Fruit fly (Drosophila melanogaster) ovary, adult (tissue): ENCODE measurements around the gene Girdin.

Source experiments
- CG17801 ChIP-seq: fragments of 200-800 bp; optimal IDR thresholded peaks from 2 replicates; lab custom pipeline; 2019; ENCODE audit warnings: missing biosample characterization, mild to moderate bottlenecking, missing genetic modification characterization, moderate library complexity; ENCODE audit not compliant: partially characterized antibody

Gene Girdin

DNA sequence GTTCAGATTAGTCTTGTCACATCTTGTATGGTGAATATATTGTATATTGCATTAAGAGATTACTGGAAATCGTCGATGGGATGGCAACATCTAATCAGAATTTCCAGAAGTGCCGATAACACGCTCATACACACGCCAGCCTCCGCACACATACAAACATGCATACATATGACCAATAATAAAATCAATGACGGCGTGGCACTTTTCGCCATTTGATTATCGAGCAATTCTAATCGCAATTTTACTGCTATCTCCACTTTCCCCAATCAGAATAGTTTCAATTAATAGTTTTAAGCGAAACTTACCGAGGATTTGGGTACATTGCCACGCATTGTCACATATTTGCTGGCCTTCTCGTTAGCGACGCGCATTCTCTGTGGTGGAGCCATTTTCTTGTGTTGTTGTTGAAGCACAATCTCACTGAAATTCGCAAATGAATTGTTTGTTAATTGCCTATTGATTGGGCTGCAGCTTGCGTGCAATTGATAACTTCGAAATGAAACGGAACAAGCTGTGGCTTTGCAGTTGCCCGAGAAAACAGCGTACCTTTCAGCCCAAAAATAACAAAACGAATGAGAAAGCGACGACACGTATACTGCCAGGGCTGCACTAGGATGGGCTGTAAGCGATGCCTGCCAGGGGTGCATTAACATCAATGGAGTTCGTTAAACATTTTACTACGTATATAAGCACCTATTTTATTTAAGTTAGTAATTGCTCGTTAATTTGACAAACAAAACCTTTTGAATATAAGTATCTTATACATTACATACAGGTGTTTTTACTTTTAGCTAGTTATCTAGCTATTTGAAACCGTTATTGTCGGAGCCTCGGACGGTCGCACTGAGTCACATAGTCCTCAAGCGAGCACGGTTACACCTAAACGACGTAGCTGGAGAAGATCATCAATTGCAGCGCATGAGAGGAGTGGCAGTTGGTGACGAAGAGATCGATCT lies 20.0 kb downstream of the Girdin start, which contains the start of the genes CG32276 and gry:
Gene CG32276 (minus strand): TSS at position 601 of the 956 bp plus-strand sequence.
Gene gry (plus strand): TSS at position 644 of the 956 bp plus-strand sequence.
- peak; percentile 89 for TF ChIP-seq CG17801

DNA sequence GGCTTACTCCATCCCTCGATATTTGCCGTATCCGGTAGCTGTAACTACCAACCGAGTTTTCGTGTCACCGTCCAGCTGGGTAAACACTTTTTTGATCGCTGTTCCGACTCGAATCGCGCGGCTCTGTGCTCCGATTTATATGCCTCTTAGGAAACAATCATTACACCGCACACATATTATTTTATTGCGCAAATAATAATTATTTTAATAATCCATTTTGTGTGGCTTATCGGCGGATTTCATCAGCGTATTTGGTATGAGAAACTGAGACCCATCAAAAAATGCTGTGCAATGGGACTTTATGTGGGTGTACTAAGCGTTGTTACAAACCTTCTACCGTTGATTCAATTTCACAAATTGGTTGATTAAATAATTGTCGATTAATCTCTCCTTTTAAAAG lies 24.3 kb downstream of the Girdin start, which contains the start of gene CG32271:
Gene CG32271 (minus strand): TSS at position 101 of the 400 bp plus-strand sequence.
- TF ChIP-seq CG17801 = no peak

DNA sequence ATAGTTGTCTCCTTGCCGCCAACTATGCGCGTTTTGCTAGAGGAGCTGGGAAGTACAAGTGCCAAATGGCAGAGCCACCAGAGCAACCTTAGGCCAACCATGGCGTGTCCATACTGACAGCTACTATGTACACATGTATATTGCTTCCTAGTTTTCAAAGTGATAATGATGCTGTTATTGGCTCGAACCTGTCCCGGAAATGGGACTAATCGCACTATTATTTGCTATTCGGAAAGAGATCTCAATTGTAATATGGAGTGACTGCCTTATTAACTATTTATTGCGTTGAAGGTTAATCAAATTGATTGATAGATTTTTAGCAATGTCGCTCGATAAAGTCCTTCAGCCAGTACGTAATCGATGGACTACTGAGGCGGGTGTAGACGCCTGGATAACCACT lies 25.6 kb downstream of the Girdin start, which contains the start of gene CG33159:
Gene CG33159 (minus strand): TSS at position 101 of the 400 bp plus-strand sequence.
- TF ChIP-seq CG17801 = no peak

DNA sequence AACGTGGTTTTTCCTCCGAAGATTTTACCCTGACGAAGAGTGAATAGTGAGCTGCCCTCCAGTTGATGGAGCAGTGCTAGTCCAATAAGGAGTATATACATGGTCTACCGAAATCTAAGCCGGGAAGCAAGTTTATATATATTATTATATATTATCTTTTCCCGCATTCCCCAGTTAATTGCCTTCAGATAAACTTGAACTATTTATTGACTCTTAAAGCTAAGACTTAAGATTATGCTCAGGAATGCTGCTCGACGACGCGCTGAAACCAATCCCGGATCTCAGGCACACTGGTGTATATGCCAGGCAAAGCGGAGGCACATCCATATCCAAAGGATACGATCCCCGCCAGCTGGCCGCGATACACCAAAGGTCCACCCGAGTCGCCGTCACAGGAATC lies 26.6 kb downstream of the Girdin start, which contains the start of gene CG32277:
Gene CG32277 (minus strand): TSS at position 101 of the 400 bp plus-strand sequence.
- TF ChIP-seq CG17801 = no peak

DNA sequence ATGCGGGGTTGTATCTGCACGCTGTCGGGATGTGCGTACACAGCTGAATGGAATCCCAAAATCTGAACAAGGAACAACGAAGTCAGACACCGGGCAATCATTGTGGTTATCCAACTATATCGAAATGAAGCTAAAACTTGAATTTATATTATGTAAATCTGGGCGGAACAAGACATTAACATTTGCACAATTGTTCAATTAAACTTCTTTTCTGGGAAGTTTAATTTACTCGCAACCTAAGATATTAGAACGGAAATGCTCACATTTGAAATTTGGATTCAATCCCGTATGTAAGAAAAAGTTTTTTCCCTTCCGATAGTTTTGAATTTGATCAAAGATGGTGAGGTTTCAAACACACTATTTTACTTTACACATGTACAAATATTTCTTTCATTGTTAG lies 27.5 kb downstream of the Girdin start, which contains the start of gene CG33160:
Gene CG33160 (minus strand): TSS at position 101 of the 400 bp plus-strand sequence.
- no peak for TF ChIP-seq CG17801

DNA sequence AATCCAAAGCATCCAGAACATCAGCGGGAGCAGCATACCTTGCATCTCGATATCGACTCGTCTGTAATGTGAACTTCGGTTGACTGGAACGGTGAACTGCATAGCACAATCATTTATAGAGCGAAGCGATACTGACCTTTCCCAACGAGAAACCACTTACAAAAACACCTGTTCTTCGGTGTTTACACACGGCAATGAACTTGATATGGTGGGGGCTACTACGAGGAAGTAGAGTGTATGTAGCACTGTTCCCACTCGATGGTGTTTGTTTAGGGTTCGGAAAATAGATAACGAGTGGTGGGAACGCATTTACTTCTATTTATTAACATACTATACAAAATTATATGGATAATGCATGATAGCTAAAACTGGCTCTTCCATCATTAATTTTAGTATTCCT lies 30.2 kb downstream of the Girdin start, which contains the start of the genes CG32269 and CG32270:
Gene CG32269 (minus strand): TSS at position 91 of the 400 bp plus-strand sequence.
Gene CG32270 (minus strand): TSS at position 91 of the 400 bp plus-strand sequence.
- TF ChIP-seq CG17801 = no peak

DNA sequence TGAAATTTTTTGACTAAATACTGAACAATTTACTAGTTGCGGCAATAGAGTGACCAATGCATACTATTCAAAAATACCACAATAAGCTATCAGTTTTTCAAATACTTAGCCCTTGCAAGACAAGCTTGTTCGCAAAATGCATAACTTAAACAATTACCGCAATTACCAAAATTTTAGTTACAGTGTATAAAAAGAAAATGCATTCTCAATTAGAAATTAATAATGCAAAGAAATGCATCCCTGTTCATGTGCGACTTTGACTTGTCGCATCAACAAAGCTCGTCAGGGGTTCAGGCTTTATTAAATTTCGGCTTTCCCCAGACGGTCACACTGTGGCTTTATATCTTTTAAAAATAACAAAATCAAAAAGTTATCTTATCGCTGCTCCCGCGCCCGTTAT lies 40.1 kb downstream of the Girdin start, which contains the start of the genes hob and nSMase:
Gene hob (minus strand): TSS at position 62 of the 400 bp plus-strand sequence.
Gene nSMase (plus strand): TSS at position 298 of the 400 bp plus-strand sequence.
- TF ChIP-seq CG17801 = no peak

DNA sequence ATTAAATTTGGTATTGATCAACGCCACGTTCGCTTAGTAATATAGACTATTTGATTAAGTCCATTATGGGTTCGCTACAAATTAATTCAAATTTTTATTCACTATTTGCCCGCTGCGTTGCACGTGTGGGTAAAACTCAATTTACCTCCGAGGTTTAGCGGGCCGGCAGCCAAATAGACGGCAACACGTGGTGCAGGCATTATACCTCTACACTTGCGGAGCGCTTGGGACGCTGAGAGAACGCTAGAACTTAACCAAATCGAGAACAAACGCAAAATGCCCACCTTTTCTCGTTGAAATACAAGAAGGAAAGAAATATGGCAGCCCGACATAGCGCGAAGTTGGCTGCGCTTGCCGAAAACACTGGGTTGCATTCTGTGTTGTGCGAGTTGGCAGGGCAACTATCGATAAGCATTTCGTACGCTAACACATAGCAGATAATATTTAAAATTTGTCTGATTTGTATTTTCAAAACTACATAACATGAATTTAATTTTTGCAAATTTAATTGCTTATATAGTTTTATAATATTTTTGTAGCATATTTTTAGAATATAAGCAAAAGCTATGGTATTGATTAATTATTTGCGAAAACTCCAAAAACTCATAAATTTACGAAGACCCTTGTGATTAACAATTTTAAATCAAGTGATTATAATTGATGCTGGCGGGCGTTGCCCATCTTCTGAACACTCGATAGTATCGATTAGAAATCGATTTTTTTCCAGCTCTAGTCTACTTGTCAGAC lies 44.1 kb downstream of the Girdin start, which contains the start of the genes RpL28 and eIF1:
Gene RpL28 (minus strand): TSS at position 318 of the 747 bp plus-strand sequence.
Gene eIF1 (plus strand): TSS at position 699 of the 747 bp plus-strand sequence.
- peak; percentile 85 for TF ChIP-seq CG17801

DNA sequence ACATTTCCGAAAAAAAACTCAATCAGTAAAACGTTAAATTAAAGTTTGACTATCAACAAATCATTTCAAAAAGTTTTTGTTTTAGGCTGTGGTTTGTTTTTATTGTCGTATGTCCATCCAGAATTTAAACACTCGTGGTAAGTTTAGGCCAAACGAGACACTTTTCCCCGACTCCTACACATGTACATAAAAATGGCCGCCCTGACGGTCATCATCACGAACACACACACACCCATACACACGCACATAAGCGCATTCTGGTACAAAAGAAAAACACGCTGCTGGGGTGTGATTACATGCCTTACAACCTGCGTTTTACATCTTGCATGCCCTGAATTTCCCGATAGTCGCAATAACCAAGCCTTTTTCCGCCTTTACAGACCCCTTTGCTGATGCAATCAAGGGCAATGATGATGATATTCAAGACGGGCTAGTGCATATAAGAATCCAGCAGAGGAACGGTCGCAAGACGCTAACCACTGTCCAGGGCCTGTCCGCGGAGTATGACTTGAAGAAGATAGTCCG lies 44.7 kb downstream of the Girdin start:
- TF ChIP-seq CG17801 = no peak

DNA sequence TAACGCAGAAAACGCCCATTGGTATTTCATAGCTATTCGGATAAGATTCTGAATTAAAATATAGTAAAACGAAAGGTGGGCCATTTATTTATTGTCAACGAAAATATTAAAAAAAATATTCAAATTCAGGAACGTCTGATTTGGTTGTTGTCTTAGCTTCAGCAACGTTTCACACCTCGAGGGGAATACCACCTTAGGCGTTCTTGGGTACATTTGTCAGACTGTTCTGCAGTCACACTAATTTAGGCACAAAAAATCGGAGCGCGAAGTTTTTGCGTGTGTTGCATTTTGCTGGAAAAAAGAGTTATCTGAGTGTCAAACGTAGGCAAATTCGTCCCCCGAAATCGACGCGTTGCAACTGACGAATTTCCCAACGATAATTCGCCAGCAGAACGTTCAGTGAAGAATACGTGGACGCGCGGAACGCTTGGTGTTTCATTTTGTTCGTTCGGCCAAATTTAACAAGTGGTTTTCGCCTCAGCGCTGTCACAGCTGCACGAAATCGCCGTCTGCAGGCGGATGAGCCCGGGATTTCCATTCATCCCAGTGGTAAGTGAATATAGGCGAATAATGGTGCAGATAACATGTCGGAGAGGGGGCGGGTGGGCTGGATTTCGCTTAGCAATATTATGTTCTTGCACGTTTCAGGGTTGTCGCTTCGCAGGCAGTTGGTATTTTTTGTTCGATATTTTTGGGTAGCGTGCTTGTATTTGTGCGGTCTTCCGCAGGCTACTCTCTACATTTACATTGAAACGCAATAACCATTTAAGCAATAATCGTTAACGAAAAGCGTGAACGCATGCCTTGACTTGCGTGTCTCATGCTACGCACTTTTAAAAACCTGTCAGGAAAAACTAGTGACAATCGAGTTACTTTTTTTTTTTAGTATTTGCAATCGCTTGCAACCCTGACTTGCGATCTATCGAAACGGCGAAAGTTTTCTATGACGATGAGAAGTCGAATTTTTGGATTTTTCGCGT lies 46.3 kb downstream of the Girdin start, which contains the start of gene Larp4B:
Gene Larp4B (plus strand): TSS at position 99 of the 980 bp plus-strand sequence.
- TF ChIP-seq CG17801 = no peak

DNA sequence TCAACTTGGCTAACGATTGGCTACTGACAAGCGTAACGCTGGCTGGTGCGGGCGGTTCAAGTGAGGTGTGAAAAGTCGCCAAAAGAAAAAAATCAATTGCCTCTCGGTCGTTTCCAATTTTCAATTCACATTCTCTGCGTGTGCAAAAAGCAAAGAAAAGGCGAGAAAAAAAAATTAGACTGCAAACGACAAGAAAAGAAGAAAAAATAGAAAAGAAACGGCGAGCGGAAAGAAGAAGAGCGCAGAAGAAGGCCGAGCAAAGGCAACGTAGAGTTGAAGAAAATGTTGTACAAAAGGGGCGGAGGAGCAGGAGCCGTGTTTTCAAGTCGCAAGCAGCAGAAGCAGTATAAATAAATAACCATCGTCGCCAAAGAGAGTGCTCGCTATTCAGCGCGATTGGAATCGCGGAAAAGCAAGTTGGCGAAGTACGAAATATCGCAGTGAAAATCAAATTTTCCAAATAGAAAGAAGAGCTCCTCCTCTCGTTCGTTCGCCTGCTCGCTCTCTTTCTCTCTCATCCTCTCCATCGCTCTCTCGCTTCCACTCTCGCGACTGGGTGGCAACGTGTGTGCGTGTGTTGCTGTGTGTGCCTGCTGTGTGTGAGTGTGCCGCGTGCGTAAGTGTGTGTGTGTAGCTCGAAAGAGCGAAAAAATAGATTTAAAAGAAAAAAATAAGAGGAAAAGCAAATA lies 47.2 kb downstream of the Girdin start:
- TF ChIP-seq CG17801 = no peak

DNA sequence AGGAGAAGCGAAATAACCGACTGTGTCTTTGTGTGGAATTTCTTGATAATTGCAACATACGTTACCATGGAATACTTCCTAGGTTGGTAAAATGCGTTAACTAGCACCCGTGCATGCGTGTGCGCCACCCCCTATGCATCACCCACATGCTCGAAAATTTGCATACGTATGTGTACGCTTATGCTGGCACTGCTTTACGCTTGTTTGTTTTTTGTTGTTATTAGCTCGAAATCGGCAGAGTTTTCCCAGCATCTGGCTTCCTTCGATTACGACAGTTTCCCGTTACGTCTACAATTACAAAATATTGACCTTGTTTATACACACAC lies 47.7 kb downstream of the Girdin start:
- TF ChIP-seq CG17801 = no peak
